Fruit fly (Drosophila melanogaster) whole organism, wandering third instar larva: ENCODE data around the gene Doa.

Experiments used
- OdsH ChIP-seq: fragments of 200-800 bp; sonication (Bioruptor generic); optimal IDR thresholded peaks from 2 replicates; lab custom pipeline; 2016; ENCODE audit warnings: missing biosample characterization, mild to moderate bottlenecking, missing genetic modification characterization
- br ChIP-seq: fragments of 200-800 bp; sonication (Bioruptor generic); optimal IDR thresholded peaks from 2 replicates; lab custom pipeline; 2016; ENCODE audit warnings: missing biosample characterization, missing genetic modification characterization
- fru ChIP-seq: fragments of 200-800 bp; sonication (Bioruptor generic); optimal IDR thresholded peaks from 3 replicates; lab custom pipeline; 2016; ENCODE audit warnings: missing biosample characterization, mild to moderate bottlenecking, missing genetic modification characterization
- psq ChIP-seq: fragments of 200-800 bp; sonication (Bioruptor generic); optimal IDR thresholded peaks from 3 replicates; lab custom pipeline; 2017; ENCODE audit warnings: missing biosample characterization, mild to moderate bottlenecking, missing genetic modification characterization, moderate library complexity

DNA sequence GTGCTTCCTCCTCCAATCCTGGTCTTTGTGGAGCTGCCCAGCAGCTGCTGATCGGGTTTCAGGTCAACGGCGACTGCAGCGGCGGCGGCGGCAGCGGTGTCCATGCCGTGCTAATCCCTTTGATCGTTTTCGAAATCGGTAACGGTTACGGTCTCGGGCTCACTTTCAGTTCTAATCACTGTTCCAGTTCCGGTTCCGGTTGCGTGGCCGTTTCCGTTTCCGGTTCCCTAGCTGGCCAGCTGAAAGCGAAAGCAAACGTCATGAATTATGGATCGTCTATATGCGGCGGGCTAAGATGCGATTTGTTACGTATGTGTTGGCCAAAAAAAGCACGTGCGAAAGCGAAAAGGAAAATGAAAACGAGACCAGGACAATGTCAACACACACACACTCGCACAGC, 1.1 kb upstream of the Doa start:
- TF ChIP-seq psq (GFP tag; lab: Kevin White, UChicago) = no peak
- TF ChIP-seq br = no peak
- no peak for TF ChIP-seq fru
- TF ChIP-seq OdsH (GFP tag; lab: Kevin White, UChicago) = no peak
